Worm (Caenorhabditis elegans) whole organism, L2 larva: Measurements from ENCODE around the gene ints-13.

Source experiments
- F13H6.1 ChIP-seq: sonication (generic microtip); optimal IDR thresholded peaks from 2 replicates; lab custom pipeline; 2016; ENCODE audit warnings: missing genetic modification characterization, missing compliant biosample characterization
- nhr-129 ChIP-seq: fragments of 150-350 bp; optimal IDR thresholded peaks from 2 replicates; lab custom pipeline; 2014; ENCODE audit warnings: missing biosample characterization, missing genetic modification characterization

DNA sequence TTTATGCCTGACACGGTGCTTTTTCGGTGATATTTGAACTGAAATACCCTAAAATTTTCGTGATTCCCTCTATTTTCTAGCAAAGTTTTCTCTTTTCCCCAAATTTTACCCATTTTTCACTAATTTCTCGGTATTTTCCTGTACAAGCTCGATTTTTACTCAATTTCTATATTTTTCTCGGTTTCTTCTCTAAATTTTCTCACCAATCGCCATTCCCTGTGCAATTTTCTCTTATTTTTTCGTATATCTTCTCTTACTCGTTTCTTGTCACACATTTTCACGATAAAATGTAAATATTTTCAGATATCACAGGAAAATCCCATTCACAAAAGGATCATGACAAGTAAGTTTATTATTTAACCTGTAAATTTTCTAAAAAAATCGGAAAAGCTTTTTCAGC, 42.8 kb downstream of the ints-13 start, which contains the start of gene csn-3:
- TF ChIP-seq nhr-129 (tag; lab: Kevin White, UChicago) (no peak), F13H6.1 (tag; lab: Kevin White, UChicago) (no peak)
